Fruit fly (Drosophila melanogaster): ENCODE data around the gene CG8679.
A peak's percentile ranks its signal among the peaks of the same experiment; 100 is the strongest.

The CG8679 gene

DNA sequence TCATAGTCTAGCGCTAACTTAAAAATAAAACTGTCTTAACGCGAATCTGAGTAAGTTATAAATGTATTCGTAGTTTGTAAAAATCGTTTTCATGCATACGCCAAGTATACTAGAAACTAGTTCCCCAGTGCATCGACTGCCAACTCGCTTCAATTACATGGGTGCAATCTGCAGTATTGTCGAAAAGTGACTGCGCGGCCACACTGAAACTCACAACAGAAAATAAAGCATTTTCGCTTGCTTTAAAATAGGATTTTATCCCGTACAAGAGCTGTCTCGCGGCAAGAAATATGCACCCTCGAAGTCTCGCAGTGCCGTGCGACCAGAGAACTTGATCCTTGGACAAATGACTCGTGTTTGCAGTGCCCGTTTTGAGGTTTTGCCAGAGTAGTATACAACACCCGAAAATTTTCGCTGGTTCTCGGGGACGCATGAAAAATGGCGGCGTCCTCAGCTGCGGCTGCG is 2.8 kb upstream of the CG8679 start, which contains the start of gene CG8677 (continued):
- TF ChIP-seq aop (GFP tag; IDR thresholded peaks at IDR 0.05) (no peak), crp (GFP tag; optimal IDR thresholded peaks at IDR 0.05) (peak in 1 of 2 experiments; percentile 5), Nf-YC (tag; optimal IDR thresholded peaks at IDR 0.05) (no peak), H2.0 (GFP tag; IDR thresholded peaks at IDR 0.05) (no peak), Nf-YB (GFP tag; optimal IDR thresholded peaks at IDR 0.05) (no peak), CG9727 (GFP tag; optimal IDR thresholded peaks at IDR 0.05) (no peak), tup (GFP tag; optimal IDR thresholded peaks at IDR 0.05) (no peak), CkIIα-i1 (GFP tag; IDR thresholded peaks at IDR 0.05) (no peak), CG30020 (tag; optimal IDR thresholded peaks at IDR 0.05) (peak; percentile 11), GATAe (GFP tag; conservative IDR thresholded peaks at IDR 0.05) (no peak), kay (GFP tag; optimal IDR thresholded peaks at IDR 0.05) (no peak), C15 (GFP tag; IDR thresholded peaks at IDR 0.05) (no peak), Fer3 (tag; optimal IDR thresholded peaks at IDR 0.05) (no peak), gro (GFP tag; optimal IDR thresholded peaks at IDR 0.05) (no peak), Hmr (GFP tag; optimal IDR thresholded peaks at IDR 0.05) (no peak), CG12219 (GFP tag; optimal IDR thresholded peaks at IDR 0.05) (no peak), CG2202 (tag; optimal IDR thresholded peaks at IDR 0.05) (no peak), CG34376 (GFP tag; optimal IDR thresholded peaks at IDR 0.05) (no peak), MBD-R2 (GFP tag; IDR thresholded peaks at IDR 0.05) (peak; percentile 65), bab2 (GFP tag; optimal IDR thresholded peaks at IDR 0.05) (no peak), bsh (GFP tag; optimal IDR thresholded peaks at IDR 0.05) (no peak), sens (GFP tag) (peak; percentile 63), CG32767 (GFP tag; IDR thresholded peaks at IDR 0.05) (peak; percentile 39), zen2 (GFP tag; IDR thresholded peaks at IDR 0.05; ENCODE audit: partially characterized antibody) (no peak), dmrt11E (tag; optimal IDR thresholded peaks at IDR 0.05) (no peak), Ptx1 (GFP tag; IDR thresholded peaks at IDR 0.05) (0 out of 2 replicates have a peak, but pooled peaks have one; percentile 22), pros (GFP tag; optimal IDR thresholded peaks at IDR 0.05) (no peak), gcm (GFP tag; optimal IDR thresholded peaks at IDR 0.05) (no peak), unpg (GFP tag; optimal IDR thresholded peaks at IDR 0.05) (no peak), tin (GFP tag; optimal IDR thresholded peaks at IDR 0.05) (no peak), CG9876 (GFP tag; optimal IDR thresholded peaks at IDR 0.05) (no peak), Myb (GFP tag; optimal IDR thresholded peaks at IDR 0.05) (peak; percentile 80), ro (GFP tag; IDR thresholded peaks at IDR 0.05) (no peak), Dll (GFP tag; IDR thresholded peaks at IDR 0.05; ENCODE audit: partially characterized antibody) (no peak), Sry-δ (GFP tag; optimal IDR thresholded peaks at IDR 0.05) (peak; percentile 14), Trl (optimal IDR thresholded peaks at IDR 0.05) (no peak), Trl (GFP tag; optimal IDR thresholded peaks at IDR 0.05) (no peak), wdn (GFP tag; IDR thresholded peaks at IDR 0.05) (no peak), trem (tag; optimal IDR thresholded peaks at IDR 0.05) (peak; percentile 99), Dref (GFP tag; IDR thresholded peaks at IDR 0.05) (peak; percentile 32; the same call in 1 of the 2 replicates), CG8944 (GFP tag; optimal IDR thresholded peaks at IDR 0.05) (no peak), repo (GFP tag; optimal IDR thresholded peaks at IDR 0.05) (no peak), CG12942 (GFP tag; optimal IDR thresholded peaks at IDR 0.05) (no peak), pfk (GFP tag; optimal IDR thresholded peaks at IDR 0.05) (no peak), lmd (GFP tag; IDR thresholded peaks at IDR 0.05) (no peak), CG7271 (tag; optimal IDR thresholded peaks at IDR 0.05) (no peak), YL-1 (GFP tag; optimal IDR thresholded peaks at IDR 0.05) (peak; percentile 69), CG33213 (GFP tag; optimal IDR thresholded peaks at IDR 0.05) (peak; percentile 81), HLH3B (GFP tag; IDR thresholded peaks at IDR 0.05) (0 out of 2 replicates have a peak, but pooled peaks have one; percentile 8), fru (optimal IDR thresholded peaks at IDR 0.05) (no peak), CG13894 (tag; optimal IDR thresholded peaks at IDR 0.05) (no peak), gem (tag; optimal IDR thresholded peaks at IDR 0.05) (no peak)

Data from whole organism, embryonic.